Fruit fly (Drosophila melanogaster) whole organism, embryonic: Measurements from ENCODE around the gene Scamp.

Experiments used
- CG14441 ChIP-seq: fragments of 200-800 bp; sonication (Bioruptor generic); IDR thresholded peaks from 2 replicates; pipeline ENCODE4 v1.3.6; 2022; ENCODE audit warnings: missing biosample characterization, missing genetic modification characterization
- Dp ChIP-seq: fragments of 200-800 bp; sonication (Bioruptor generic); optimal IDR thresholded peaks from 2 replicates; lab custom pipeline; 2018; ENCODE audit warnings: missing biosample characterization, mild to moderate bottlenecking, missing genetic modification characterization, moderate library complexity
- dmrt99B ChIP-seq: fragments of 200-800 bp; sonication (Bioruptor generic); optimal IDR thresholded peaks from 2 replicates; lab custom pipeline; 2018; ENCODE audit warnings: missing biosample characterization, mild to moderate bottlenecking, missing genetic modification characterization, moderate library complexity
- salm ChIP-seq: fragments of 200-800 bp; sonication (Bioruptor generic); optimal IDR thresholded peaks from 2 replicates; lab custom pipeline; 2018; ENCODE audit warnings: missing biosample characterization, mild to moderate bottlenecking, missing genetic modification characterization

dm6 chrX:15467402-15467941 lies 17.8 kb upstream of the Scamp start, which contains the start of the genes CG15642 and CG15641:
- TF ChIP-seq dmrt99B (tag; lab: Kevin White, UChicago): no peak
- TF ChIP-seq CG14441: no peak
- TF ChIP-seq salm (tag; lab: Kevin White, UChicago): no peak
- no peak for TF ChIP-seq Dp
